Worm (Caenorhabditis elegans): ENCODE results near the gene E03H12.7.

DNA sequence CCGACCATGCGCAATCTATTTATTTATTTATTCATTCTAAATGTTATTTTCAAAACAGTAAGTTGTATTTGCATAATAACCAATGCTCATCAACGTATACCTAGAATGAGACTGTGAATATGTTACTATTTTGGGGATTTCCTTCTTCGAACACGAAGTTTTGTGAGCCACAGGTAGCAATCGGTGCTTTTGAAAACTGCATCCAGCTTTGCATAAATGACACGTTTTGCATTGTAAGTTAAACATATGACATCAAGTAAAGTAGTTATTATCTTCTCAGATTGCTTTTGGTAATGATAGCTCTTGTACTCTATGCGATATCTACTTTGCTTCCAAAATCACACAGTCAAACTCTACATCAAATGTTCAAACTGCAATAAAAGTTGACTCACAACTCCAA is 6.0 kb downstream of the E03H12.7 start, which contains the start of gene E03H12.4:
- TF ChIP-seq pha-4 (tag; optimal IDR thresholded peaks at IDR 0.05) (no peak), nhr-12 (tag; optimal IDR thresholded peaks at IDR 0.05) (no peak)
